Fruit fly (Drosophila melanogaster) whole organism, embryonic: ENCODE data around the gene Sec10.
A peak's percentile ranks its signal among the peaks of the same experiment; 100 is the strongest.

ENCODE experiments used
- B-H1 ChIP-seq: fragments of 200-800 bp; sonication (Bioruptor generic); IDR thresholded peaks from 3 replicates; pipeline ENCODE4 v1.3.6; 2022; ENCODE audit warnings: missing biosample characterization, missing genetic modification characterization
- CG10209 ChIP-seq: fragments of 200-800 bp; sonication (Bioruptor generic); optimal IDR thresholded peaks from 3 replicates; lab custom pipeline; 2017; ENCODE audit warnings: missing biosample characterization, mild to moderate bottlenecking, missing genetic modification characterization, missing genetic modification reagents
- CG10431 ChIP-seq: fragments of 200-800 bp; sonication (Bioruptor generic); optimal IDR thresholded peaks from 3 replicates; lab custom pipeline; 2018; ENCODE audit warnings: missing biosample characterization, mild to moderate bottlenecking, missing genetic modification characterization
- CG10959 ChIP-seq: fragments of 200-800 bp; sonication (Bioruptor generic); IDR thresholded peaks from 2 replicates; pipeline ENCODE4 v1.3.6; 2022; ENCODE audit warnings: missing biosample characterization, missing genetic modification characterization
- CG12299 ChIP-seq: fragments of 200-800 bp; sonication (Bioruptor generic); optimal IDR thresholded peaks from 2 replicates; lab custom pipeline; 2018; ENCODE audit warnings: missing biosample characterization, mild to moderate bottlenecking, missing genetic modification characterization
- CG15269 ChIP-seq: fragments of 200-800 bp; sonication (Bioruptor generic); optimal IDR thresholded peaks from 2 replicates; lab custom pipeline; 2018; ENCODE audit warnings: missing biosample characterization, mild to moderate bottlenecking, missing genetic modification characterization, moderate library complexity
- CG15696 ChIP-seq: fragments of 200-800 bp; sonication (Bioruptor generic); optimal IDR thresholded peaks from 2 replicates; lab custom pipeline; 2019; ENCODE audit warnings: missing biosample characterization, mild to moderate bottlenecking, missing genetic modification characterization, moderate library complexity
- CG2678 ChIP-seq: fragments of 200-800 bp; sonication (Bioruptor generic); optimal IDR thresholded peaks from 3 replicates; lab custom pipeline; 2019; ENCODE audit warnings: missing biosample characterization, mild to moderate bottlenecking, missing genetic modification characterization, moderate library complexity
- CG30403 ChIP-seq: fragments of 200-800 bp; sonication (Bioruptor generic); optimal IDR thresholded peaks from 3 replicates; lab custom pipeline; 2016; ENCODE audit warnings: missing biosample characterization, missing genetic modification characterization
- CG3407 ChIP-seq: fragments of 200-800 bp; sonication (Bioruptor generic); optimal IDR thresholded peaks from 2 replicates; lab custom pipeline; 2018; ENCODE audit warnings: missing biosample characterization, mild to moderate bottlenecking, missing genetic modification characterization
- CG34224 ChIP-seq: fragments of 200-800 bp; sonication (Bioruptor generic); IDR thresholded peaks from 3 replicates; pipeline ENCODE4 v1.3.6; 2022; ENCODE audit warnings: missing biosample characterization, missing genetic modification characterization; ENCODE audit not compliant: partially characterized antibody
- CG34376 ChIP-seq: fragments of 200-800 bp; sonication (Bioruptor generic); optimal IDR thresholded peaks from 2 replicates; lab custom pipeline; 2018; ENCODE audit warnings: missing biosample characterization, mild to moderate bottlenecking, missing genetic modification characterization
- CG3838 ChIP-seq: fragments of 200-800 bp; sonication (Bioruptor generic); optimal IDR thresholded peaks from 3 replicates; lab custom pipeline; 2016; ENCODE audit warnings: missing biosample characterization, missing genetic modification characterization
- CG4360 ChIP-seq: fragments of 200-800 bp; sonication (Bioruptor generic); IDR thresholded peaks from 2 replicates; pipeline ENCODE4 v1.3.6; 2022; ENCODE audit warnings: missing biosample characterization, missing genetic modification characterization
- CG7372 ChIP-seq: fragments of 200-800 bp; sonication (Bioruptor generic); IDR thresholded peaks from 2 replicates; pipeline ENCODE4 v1.3.6; 2022; ENCODE audit warnings: missing biosample characterization, missing genetic modification characterization
- CG7786 ChIP-seq: fragments of 200-800 bp; sonication (Bioruptor generic); optimal IDR thresholded peaks from 2 replicates; lab custom pipeline; 2016; ENCODE audit warnings: missing biosample characterization, missing genetic modification characterization
- CG8089 ChIP-seq: fragments of 200-800 bp; sonication (Bioruptor generic); optimal IDR thresholded peaks from 3 replicates; lab custom pipeline; 2016; ENCODE audit warnings: missing biosample characterization, missing genetic modification characterization
- Dad ChIP-seq: fragments of 200-800 bp; sonication (Bioruptor generic); optimal IDR thresholded peaks from 3 replicates; lab custom pipeline; 2016; ENCODE audit warnings: missing biosample characterization, missing genetic modification characterization
- Dip3 ChIP-seq: fragments of 200-800 bp; sonication (Bioruptor generic); optimal IDR thresholded peaks from 3 replicates; lab custom pipeline; 2016; ENCODE audit warnings: missing biosample characterization, missing genetic modification characterization
- Doc3 ChIP-seq: fragments of 200-800 bp; sonication (Bioruptor generic); IDR thresholded peaks from 3 replicates; pipeline ENCODE4 v1.3.6; 2022; ENCODE audit warnings: missing biosample characterization, missing genetic modification characterization; ENCODE audit not compliant: partially characterized antibody
- Eip74EF ChIP-seq, 2 experiments: fragments of 200-800 bp in 1 of 2; fragments of >200 bp in 1 of 2; sonication (Bioruptor generic) in 1 of 2; optimal IDR thresholded peaks; 2 replicates each; lab custom pipeline; 2017 to 2019; ENCODE audit warnings: missing biosample characterization in 2 of 2, missing genetic modification characterization in 2 of 2, mild to moderate bottlenecking in 1 of 2, moderate library complexity in 1 of 2
- Ets97D ChIP-seq: fragments of 200-800 bp; sonication (Bioruptor generic); optimal IDR thresholded peaks from 3 replicates; lab custom pipeline; 2016; ENCODE audit warnings: missing biosample characterization, missing genetic modification characterization
- Fer1 ChIP-seq: fragments of 200-800 bp; sonication (Bioruptor generic); optimal IDR thresholded peaks from 2 replicates; lab custom pipeline; 2017; ENCODE audit warnings: missing biosample characterization, mild to moderate bottlenecking, missing genetic modification characterization
- Fer2 ChIP-seq: fragments of 200-800 bp; sonication (Bioruptor generic); optimal IDR thresholded peaks from 2 replicates; lab custom pipeline; 2018; ENCODE audit warnings: missing biosample characterization, mild to moderate bottlenecking, missing genetic modification characterization, moderate library complexity
- Meics ChIP-seq: fragments of 200-800 bp; sonication (Bioruptor generic); optimal IDR thresholded peaks from 2 replicates; lab custom pipeline; 2017; ENCODE audit warnings: missing biosample characterization, mild to moderate bottlenecking, missing genetic modification characterization
- Stat92E ChIP-seq, 3 experiments: fragments of >200 bp in 2 of 3; fragments of 200-800 bp in 1 of 3; sonication (Bioruptor generic) in 1 of 3; optimal IDR thresholded peaks; 2 replicates each; lab custom pipeline; 2017 to 2019; ENCODE audit warnings: missing biosample characterization in 3 of 3, missing genetic modification characterization in 3 of 3, mild to moderate bottlenecking in 1 of 3, moderate library complexity in 1 of 3
- bbx ChIP-seq: fragments of 200-800 bp; sonication (Bioruptor generic); IDR thresholded peaks from 2 replicates; pipeline ENCODE4 v1.3.6; 2022; ENCODE audit warnings: missing biosample characterization, missing genetic modification characterization; ENCODE audit not compliant: partially characterized antibody
- cas ChIP-seq: fragments of 200-800 bp; sonication (Bioruptor generic); IDR thresholded peaks from 2 replicates; pipeline ENCODE4 v1.3.6; 2022; ENCODE audit warnings: missing biosample characterization, missing genetic modification characterization
- cato ChIP-seq: fragments of 200-800 bp; sonication (Bioruptor generic); optimal IDR thresholded peaks from 2 replicates; lab custom pipeline; 2016; ENCODE audit warnings: missing biosample characterization, missing genetic modification characterization, borderline replicate concordance
- chm ChIP-seq: fragments of 200-800 bp; sonication (Bioruptor generic); IDR thresholded peaks from 2 replicates; pipeline ENCODE4 v1.3.6; 2022; ENCODE audit warnings: missing biosample characterization, missing genetic modification characterization
- dm ChIP-seq: fragments of 200-800 bp; sonication (Bioruptor generic); optimal IDR thresholded peaks from 3 replicates; lab custom pipeline; 2016; ENCODE audit warnings: missing biosample characterization, missing genetic modification characterization
- emc ChIP-seq: fragments of 200-800 bp; sonication (Bioruptor generic); optimal IDR thresholded peaks from 2 replicates; lab custom pipeline; 2016; ENCODE audit warnings: missing biosample characterization, missing genetic modification characterization
- fd3F ChIP-seq: fragments of 200-800 bp; sonication (Bioruptor generic); optimal IDR thresholded peaks from 2 replicates; lab custom pipeline; 2018; ENCODE audit warnings: missing biosample characterization, mild to moderate bottlenecking, missing genetic modification characterization, moderate library complexity
- gcm2 ChIP-seq: fragments of 200-800 bp; sonication (Bioruptor generic); optimal IDR thresholded peaks from 2 replicates; lab custom pipeline; 2016; ENCODE audit warnings: missing biosample characterization, missing genetic modification characterization
- grn ChIP-seq: fragments of 200-800 bp; sonication (Bioruptor generic); optimal IDR thresholded peaks from 3 replicates; lab custom pipeline; 2017; ENCODE audit warnings: missing biosample characterization, missing genetic modification characterization
- ham ChIP-seq: fragments of 200-800 bp; sonication (Bioruptor generic); IDR thresholded peaks from 2 replicates; pipeline ENCODE4 v1.3.6; 2022; ENCODE audit warnings: missing biosample characterization, missing genetic modification characterization
- her ChIP-seq: fragments of 200-800 bp; sonication (Bioruptor generic); optimal IDR thresholded peaks from 2 replicates; lab custom pipeline; 2016; ENCODE audit warnings: missing biosample characterization, missing genetic modification characterization
- jigr1 ChIP-seq: fragments of 200-800 bp; sonication (Bioruptor generic); IDR thresholded peaks from 3 replicates; pipeline ENCODE4 v1.3.6; 2022; ENCODE audit warnings: missing biosample characterization, missing genetic modification characterization
- jumu ChIP-seq: fragments of 200-800 bp; sonication (Bioruptor generic); optimal IDR thresholded peaks from 3 replicates; lab custom pipeline; 2016; ENCODE audit warnings: missing biosample characterization, missing genetic modification characterization
- kni ChIP-seq: fragments of 200-800 bp; sonication (Bioruptor generic); optimal IDR thresholded peaks from 3 replicates; lab custom pipeline; 2017; ENCODE audit warnings: mild to moderate bottlenecking, missing biosample characterization, missing genetic modification reagents, missing genetic modification characterization
- lola ChIP-seq, 3 experiments: fragments of >200 bp in 2 of 3; fragments of 200-800 bp in 1 of 3; sonication (Bioruptor generic) in 1 of 3; optimal IDR thresholded peaks; 2 replicates each; lab custom pipeline; 2017 to 2019; ENCODE audit warnings: missing biosample characterization in 3 of 3, missing genetic modification characterization in 3 of 3, mild to moderate bottlenecking in 1 of 3, moderate library complexity in 1 of 3
- pb ChIP-seq: fragments of 200-800 bp; sonication (Bioruptor generic); optimal IDR thresholded peaks from 3 replicates; lab custom pipeline; 2016; ENCODE audit warnings: missing biosample characterization, missing genetic modification characterization
- psq ChIP-seq: fragments of 200-800 bp; sonication (Bioruptor generic); optimal IDR thresholded peaks from 2 replicates; lab custom pipeline; 2017; ENCODE audit warnings: missing biosample characterization, missing genetic modification characterization
- run ChIP-seq: fragments of 200-800 bp; sonication (Bioruptor generic); optimal IDR thresholded peaks from 3 replicates; lab custom pipeline; 2018; ENCODE audit warnings: missing biosample characterization, mild to moderate bottlenecking, missing genetic modification characterization
- tap ChIP-seq: fragments of 200-800 bp; optimal IDR thresholded peaks from 3 replicates; lab custom pipeline; 2019; ENCODE audit warnings: missing biosample characterization, mild to moderate bottlenecking, missing genetic modification characterization, moderate library complexity
- vvl ChIP-seq: fragments of 200-800 bp; sonication (Bioruptor generic); IDR thresholded peaks from 2 replicates; pipeline ENCODE4 v1.3.6; 2022; ENCODE audit warnings: missing biosample characterization, missing genetic modification characterization
- zfh2 ChIP-seq: fragments of 200-800 bp; sonication (Bioruptor generic); optimal IDR thresholded peaks from 2 replicates; lab custom pipeline; 2016; ENCODE audit warnings: missing biosample characterization, missing genetic modification characterization

The Sec10 gene

dm6 chr3R:24099039-24100026 lies 35.3 kb upstream of the Sec10 start (continued):
- TF ChIP-seq CG3407 (peak; percentile 16), jumu (peak; percentile 71), Stat92E (GFP tag; optimal IDR thresholded peaks at IDR 0.05; lab: Kevin White, UChicago) (no peak), CG15269 (peak; percentile 84), CG10431 (GFP tag; lab: Kevin White, UChicago) (no peak), kni (GFP tag; lab: Kevin White, UChicago) (no peak), ham (GFP tag; lab: Robert Waterston, UW) (peak; percentile 44; the same call in 1 of the 2 replicates), tap (tag; lab: Kevin White, UChicago) (peak; percentile 77), jigr1 (GFP tag; lab: Robert Waterston, UW) (peak; percentile 52; the same call in 2 of the 3 replicates), CG4360 (GFP tag; lab: Robert Waterston, UW) (peak; percentile 41; the same call in 1 of the 2 replicates), bbx (GFP tag; lab: Robert Waterston, UW) (no peak), her (GFP tag; lab: Kevin White, UChicago) (peak; percentile 68), chm (GFP tag; lab: Robert Waterston, UW) (peak; percentile 82), pb (GFP tag; lab: Kevin White, UChicago) (peak; percentile 69), grn (GFP tag; lab: Kevin White, UChicago) (peak; percentile 47), Dip3 (GFP tag; lab: Kevin White, UChicago) (peak; percentile 66), Ets97D (peak; percentile 44), lola (GFP tag; optimal IDR thresholded peaks at IDR 0.05; lab: Kevin White, UChicago) (peak in 1 of 3 experiments; percentile 52), CG34224 (GFP tag; lab: Robert Waterston, UW) (no peak), Eip74EF (GFP tag; optimal IDR thresholded peaks at IDR 0.05; lab: Kevin White, UChicago) (peak in 1 of 2 experiments; percentile 45), CG7372 (GFP tag; lab: Robert Waterston, UW) (peak; percentile 78), zfh2 (GFP tag; lab: Kevin White, UChicago) (peak; percentile 76), CG7786 (GFP tag; lab: Kevin White, UChicago) (peak; percentile 87), CG10209 (GFP tag; lab: Kevin White, UChicago) (peak; percentile 81), CG3838 (GFP tag; lab: Kevin White, UChicago) (no peak), fd3F (GFP tag; lab: Kevin White, UChicago) (peak; percentile 76), CG15696 (tag; lab: Kevin White, UChicago) (no peak), emc (GFP tag; lab: Kevin White, UChicago) (peak; percentile 64), Fer1 (GFP tag; lab: Kevin White, UChicago) (peak; percentile 69), vvl (GFP tag; lab: Robert Waterston, UW) (peak; percentile 89), cato (peak; percentile 36), B-H1 (GFP tag; lab: Robert Waterston, UW) (peak; percentile 85), CG34376 (GFP tag; lab: Kevin White, UChicago) (no peak), Dad (GFP tag; lab: Kevin White, UChicago) (peak; percentile 70), Meics (GFP tag; lab: Kevin White, UChicago) (peak; percentile 80), CG8089 (GFP tag; lab: Kevin White, UChicago) (peak; percentile 54), gcm2 (peak; percentile 62), Doc3 (GFP tag; lab: Robert Waterston, UW) (no peak), CG12299 (tag; lab: Kevin White, UChicago) (peak; percentile 47), CG10959 (GFP tag; lab: Robert Waterston, UW) (peak; percentile 60), CG30403 (GFP tag; lab: Kevin White, UChicago) (peak; percentile 64), dm (GFP tag; lab: Kevin White, UChicago) (peak; percentile 58), cas (GFP tag; lab: Robert Waterston, UW) (peak; percentile 60; the same call in 1 of the 2 replicates), CG2678 (peak; percentile 79), run (no peak), psq (GFP tag; lab: Kevin White, UChicago) (peak; percentile 57), Fer2 (tag; lab: Kevin White, UChicago) (no peak)
